Worm (Caenorhabditis elegans) whole organism, L4 larva: ENCODE data around the gene C27H6.8.

Experiments used
- R02D3.7 ChIP-seq: fragments of 150-350 bp; sonication (generic microtip); optimal IDR thresholded peaks from 3 replicates; lab custom pipeline; 2014; ENCODE audit warnings: missing biosample characterization, missing genetic modification characterization
- aha-1 ChIP-seq: fragments of 150-350 bp; peaks from one replicate; lab custom pipeline; 2014; ENCODE audit warnings: missing biosample characterization, missing genetic modification characterization
- ama-1 ChIP-seq: fragments of 150-350 bp; optimal IDR thresholded peaks from 2 replicates; lab custom pipeline; 2014; ENCODE audit warnings: inconsistent platforms, mixed read lengths
- ctbp-1 ChIP-seq: fragments of 200-800 bp; sonication (Bioruptor generic); IDR thresholded peaks from 2 replicates; pipeline ENCODE4 v1.3.6; 2022; ENCODE audit warnings: missing genetic modification reagents, missing genetic modification characterization, missing compliant biosample characterization
- daf-19 ChIP-seq: fragments of 200-800 bp; sonication (Bioruptor generic); conservative IDR thresholded peaks from 2 replicates; pipeline ENCODE4 v1.3.6; 2022; ENCODE audit warnings: missing genetic modification characterization, missing compliant biosample characterization
- jun-1 ChIP-seq: fragments of 150-350 bp; optimal IDR thresholded peaks from 2 replicates; lab custom pipeline; 2014; ENCODE audit warnings: missing biosample characterization, missing genetic modification reagents, missing genetic modification characterization
- lin-38 ChIP-seq: fragments of 200-800 bp; sonication (Bioruptor generic); IDR thresholded peaks from 2 replicates; pipeline ENCODE4 v1.3.6; 2022; ENCODE audit warnings: missing genetic modification reagents, missing genetic modification characterization, missing compliant biosample characterization
- mep-1 ChIP-seq: fragments of 150-350 bp; sonication (generic microtip); optimal IDR thresholded peaks from 3 replicates; lab custom pipeline; 2014; ENCODE audit warnings: missing biosample characterization, missing genetic modification characterization
- nhr-237 ChIP-seq: sonication (generic microtip); optimal IDR thresholded peaks from 2 replicates; lab custom pipeline; 2017; ENCODE audit warnings: missing biosample characterization, missing genetic modification characterization
- snpc-4 ChIP-seq: fragments of 150-350 bp; optimal IDR thresholded peaks from 2 replicates; lab custom pipeline; 2014; ENCODE audit warnings: missing biosample characterization, missing genetic modification characterization
- unc-62 ChIP-seq, 3 experiments: fragments of 150-350 bp in 1 of 3; sonication (generic microtip); optimal IDR thresholded peaks in 2 of 3; peaks in 1 of 3; 1 replicate in 1 of 3; 2 replicates in 2 of 3; lab custom pipeline; 2014 to 2017; ENCODE audit warnings: missing biosample characterization in 3 of 3, missing genetic modification characterization in 3 of 3, missing genetic modification reagents in 3 of 3, missing genotype in 1 of 3
- vab-7 ChIP-seq: fragments of 200-800 bp; sonication (Bioruptor generic); IDR thresholded peaks from 2 replicates; pipeline ENCODE4 v1.3.6; 2022; ENCODE audit warnings: missing genetic modification reagents, missing genetic modification characterization, missing compliant biosample characterization
- zag-1 ChIP-seq: fragments of 150-350 bp; optimal IDR thresholded peaks from 2 replicates; lab custom pipeline; 2014; ENCODE audit warnings: missing biosample characterization, missing genetic modification characterization
- ztf-7 ChIP-seq: fragments of 150-350 bp; optimal IDR thresholded peaks from 2 replicates; lab custom pipeline; 2014; ENCODE audit warnings: missing biosample characterization, missing genetic modification characterization

DNA sequence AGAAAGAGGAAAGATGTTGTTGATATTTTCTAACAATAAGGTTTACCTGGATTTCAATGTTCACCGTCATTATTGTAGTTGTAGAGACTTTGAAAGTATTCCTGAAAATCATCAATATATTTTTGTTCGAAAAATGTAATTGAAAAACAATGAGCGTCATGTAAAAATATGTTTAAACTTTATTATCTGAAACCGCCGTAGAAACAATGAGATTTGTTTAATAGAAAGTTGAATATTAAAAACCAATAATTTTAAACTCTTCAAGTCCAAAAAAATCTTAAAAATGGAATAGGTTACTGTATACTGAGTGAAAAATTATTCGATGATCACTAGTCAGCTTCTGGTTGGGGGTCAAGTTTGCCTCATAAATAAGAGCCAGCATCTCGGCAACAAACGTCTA, 29.4 kb downstream of the C27H6.8 start, which contains the start of gene anmt-3:
- no peak for TF ChIP-seq vab-7 (GFP tag; lab: Robert Waterston, UW)
- TF ChIP-seq snpc-4 (tag; lab: Kevin White, UChicago), result no peak
- TF ChIP-seq nhr-237 (tag; lab: Kevin White, UChicago), result no peak
- no peak for TF ChIP-seq unc-62 (GFP tag; optimal IDR thresholded peaks at IDR 0.05 in 1 of 2; lab: Kevin White, UChicago)
- TF ChIP-seq unc-62 (tag; optimal IDR thresholded peaks at IDR 0.05; lab: Kevin White, UChicago), result no peak
- TF ChIP-seq ama-1 (lab: Kevin White, UChicago), result no peak
- no peak for TF ChIP-seq ztf-7 (tag; lab: Kevin White, UChicago)
- TF ChIP-seq zag-1 (tag; lab: Kevin White, UChicago), result no peak
- TF ChIP-seq ctbp-1, result no peak
- TF ChIP-seq aha-1, result no peak
- no peak for TF ChIP-seq daf-19
- TF ChIP-seq jun-1 (tag; lab: Kevin White, UChicago), result no peak
- TF ChIP-seq mep-1 (tag; lab: Kevin White, UChicago), result no peak
- TF ChIP-seq lin-38 (GFP tag; lab: Robert Waterston, UW), result no peak
- TF ChIP-seq R02D3.7 (tag; lab: Kevin White, UChicago), result no peak
